Fruit fly (Drosophila melanogaster) whole organism, larva: ENCODE data around the gene CG9733.

ENCODE experiments used
- noc ChIP-seq: fragments of 200-800 bp; sonication (Bioruptor generic); optimal IDR thresholded peaks from 3 replicates; lab custom pipeline; 2019; ENCODE audit warnings: missing biosample characterization, mild to moderate bottlenecking, missing genetic modification characterization, moderate library complexity

The CG9733 gene

DNA sequence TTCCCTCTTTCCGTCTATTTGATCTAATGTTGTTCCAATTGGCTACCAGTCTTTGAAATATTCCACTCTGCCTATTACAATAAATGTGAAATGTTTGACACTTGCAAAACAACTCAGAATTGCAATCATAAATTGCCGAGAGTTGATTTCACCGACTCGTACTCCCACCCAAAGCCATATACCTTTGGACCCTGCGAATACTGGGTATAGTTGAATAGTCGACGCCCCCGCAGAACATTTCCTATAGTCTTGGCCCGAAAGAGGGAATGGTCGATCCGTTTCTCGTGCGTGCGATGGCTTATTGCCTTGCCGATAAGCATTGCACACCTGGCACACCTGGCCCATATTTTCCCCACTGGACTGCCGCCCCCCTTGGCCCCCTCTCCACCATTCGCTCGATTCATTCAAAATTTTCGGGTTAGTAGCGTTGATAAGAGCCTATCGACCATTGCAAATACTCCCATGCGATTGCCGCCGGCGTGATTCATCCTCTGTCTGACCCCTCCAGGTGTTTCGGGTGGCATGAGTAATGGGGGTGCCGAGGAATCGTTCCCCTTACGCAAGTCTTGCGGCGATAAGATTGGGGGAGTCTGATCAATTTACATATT is 46.3 kb downstream of the CG9733 start:
- TF ChIP-seq noc (tag; lab: Kevin White, UChicago) = no peak

DNA sequence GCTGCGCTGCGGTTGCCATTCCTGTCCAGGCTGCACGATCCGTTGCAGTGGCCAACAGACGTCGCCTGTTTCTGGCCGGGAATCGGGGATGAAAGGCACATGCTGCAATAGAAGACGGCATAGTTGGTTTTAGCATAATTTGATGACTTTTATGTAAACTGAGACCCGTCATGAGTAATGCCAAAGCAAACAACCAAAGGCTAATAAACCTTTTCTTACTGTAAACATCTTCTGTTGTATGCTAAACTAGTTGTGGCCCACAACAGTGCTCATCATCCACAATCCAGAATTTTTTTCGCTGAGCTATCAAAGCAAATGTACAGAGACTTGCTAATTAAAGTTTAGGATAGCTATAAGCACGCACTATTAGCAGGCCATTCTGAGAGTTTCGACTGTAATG is 47.7 kb downstream of the CG9733 start:
- TF ChIP-seq noc (tag; lab: Kevin White, UChicago) = peak; percentile 6

DNA sequence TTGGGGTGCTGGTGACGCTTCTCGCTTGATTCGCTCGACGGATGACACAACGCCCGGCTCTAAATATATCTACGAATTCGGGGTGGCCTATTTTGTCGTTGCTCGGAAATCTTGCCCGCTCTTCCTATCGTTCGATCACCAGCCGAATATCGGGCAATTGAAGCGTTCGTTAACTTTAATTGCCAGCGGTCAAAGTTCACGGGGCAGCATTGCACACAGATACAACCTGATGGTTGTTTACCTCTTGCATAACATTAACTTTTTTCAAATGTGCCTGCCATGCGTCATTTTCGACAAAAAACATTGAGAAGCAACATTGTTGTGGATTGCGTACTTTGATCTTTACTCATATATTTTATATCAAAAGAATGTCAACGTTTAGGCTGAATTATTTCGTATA is 48.7 kb downstream of the CG9733 start:
- no peak for TF ChIP-seq noc (tag; lab: Kevin White, UChicago)

DNA sequence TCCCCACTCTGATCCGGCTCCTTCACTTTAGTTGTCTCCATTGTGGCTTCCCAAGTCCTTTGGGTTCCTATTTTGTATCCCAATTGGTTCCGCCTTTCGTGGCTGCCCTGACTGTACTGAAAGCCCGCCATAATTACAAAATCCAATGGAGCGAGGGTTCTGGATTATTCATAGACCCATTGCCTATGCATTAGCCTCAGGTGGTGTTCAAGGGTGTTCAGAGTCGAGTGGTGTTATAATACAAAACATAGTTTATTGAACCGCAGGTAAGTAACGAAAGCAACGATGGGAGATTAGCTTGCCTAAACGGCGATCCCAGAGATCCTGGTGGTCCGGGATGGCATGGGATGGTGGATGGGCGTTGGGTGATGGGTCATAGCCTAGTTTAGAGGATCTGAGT is 50.4 kb downstream of the CG9733 start, which contains the start of gene CG15531:
CG15531 (minus strand) TSS at position 101 of the 400 bp plus-strand sequence.
- no peak for TF ChIP-seq noc (tag; lab: Kevin White, UChicago)

DNA sequence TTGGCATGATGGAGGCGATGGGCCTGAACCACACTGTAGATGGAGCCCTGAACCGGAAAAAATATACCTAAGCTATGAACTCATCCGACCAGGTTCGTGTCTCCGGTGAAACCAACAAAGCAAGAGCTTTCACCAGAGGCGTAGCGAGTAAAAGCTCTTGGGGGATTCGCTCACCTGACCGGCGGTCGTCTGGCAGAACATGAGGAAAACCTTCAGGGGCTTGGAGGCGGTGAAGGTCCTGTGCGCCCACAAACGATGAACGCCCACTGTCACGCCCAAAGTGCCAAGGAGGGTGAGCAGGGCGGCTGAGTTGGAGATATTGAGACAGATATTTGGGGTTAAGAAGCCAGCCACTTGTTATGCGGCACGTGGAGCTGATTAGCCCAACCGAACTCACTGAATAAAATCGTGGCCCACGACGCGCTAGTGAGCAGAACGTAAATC is 50.9 kb downstream of the CG9733 start:
- TF ChIP-seq noc (tag; lab: Kevin White, UChicago) = peak; percentile 72
